Fruit fly (Drosophila melanogaster) whole organism, prepupa: ENCODE measurements around the gene CG1503.

ENCODE experiments used
- CG31627 ChIP-seq: fragments of 200-800 bp; sonication (Bioruptor generic); optimal IDR thresholded peaks from 3 replicates; lab custom pipeline; 2016; ENCODE audit warnings: missing biosample characterization, missing genetic modification characterization
- CG4318 ChIP-seq: fragments of 200-800 bp; sonication (Bioruptor generic); optimal IDR thresholded peaks from 3 replicates; lab custom pipeline; 2017; ENCODE audit warnings: missing biosample characterization, mild to moderate bottlenecking, missing genetic modification characterization
- Eip93F ChIP-seq: fragments of 200-800 bp; sonication (Bioruptor generic); optimal IDR thresholded peaks from 2 replicates; lab custom pipeline; 2016; ENCODE audit warnings: missing biosample characterization, mild to moderate bottlenecking, missing genetic modification characterization
- Sox102F ChIP-seq: fragments of 200-800 bp; sonication (Bioruptor generic); optimal IDR thresholded peaks from 2 replicates; lab custom pipeline; 2016; ENCODE audit warnings: missing biosample characterization, mild to moderate bottlenecking, missing genetic modification characterization
- eg ChIP-seq: fragments of 200-800 bp; sonication (Bioruptor generic); IDR thresholded peaks from 3 replicates; pipeline ENCODE4 v1.3.6; 2022; ENCODE audit warnings: missing biosample characterization, missing genetic modification characterization

DNA sequence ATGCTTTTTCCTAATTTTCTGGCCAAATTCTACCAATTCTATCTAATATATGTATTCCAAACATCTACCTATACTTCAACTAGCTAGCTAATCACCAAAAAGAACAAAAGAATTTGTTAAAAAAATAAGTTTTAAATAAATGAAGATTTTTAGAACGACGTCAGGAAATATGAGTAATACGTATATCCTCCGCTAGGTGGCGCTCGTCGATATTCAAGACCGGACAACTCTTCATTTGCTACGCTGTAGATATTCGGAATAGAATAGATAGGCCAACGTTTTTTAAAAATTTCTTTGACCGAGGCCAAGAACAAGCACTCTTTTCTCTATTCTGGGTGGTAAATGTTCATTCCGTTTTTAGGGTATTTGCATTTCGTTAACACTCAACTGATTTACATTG is 47.7 kb downstream of the CG1503 start:
- no peak for TF ChIP-seq Eip93F
- TF ChIP-seq eg (GFP tag; lab: Robert Waterston, UW), result no peak
- no peak for TF ChIP-seq Sox102F (GFP tag; lab: Kevin White, UChicago)
- TF ChIP-seq CG31627 (GFP tag; lab: Kevin White, UChicago), result no peak
- no peak for TF ChIP-seq CG4318 (GFP tag; lab: Kevin White, UChicago)
